Worm (Caenorhabditis elegans): Measurements from ENCODE around the gene mrpl-16.

Gene mrpl-16

ce11 chrIII:4706678-4707077 lies 2.5 kb downstream of the mrpl-16 start, which contains the start of gene T04A8.13:
TSS of gene T04A8.13 (plus strand) at chrIII:4706978.
- TF ChIP-seq ceh-6 (GFP tag; optimal IDR thresholded peaks at IDR 0.05) (no peak), nhr-11 (tag; optimal IDR thresholded peaks at IDR 0.05) (no peak), che-1 (tag; optimal IDR thresholded peaks at IDR 0.05) (no peak), pros-1 (tag; optimal IDR thresholded peaks at IDR 0.05) (no peak), K02D7.2 (tag; optimal IDR thresholded peaks at IDR 0.05) (no peak), hlh-13 (GFP tag; optimal IDR thresholded peaks at IDR 0.05) (no peak), tbx-7 (tag; optimal IDR thresholded peaks at IDR 0.05) (no peak), hlh-30 (tag; optimal IDR thresholded peaks at IDR 0.05; ENCODE audit: insufficient read depth) (no peak), C08G9.2 (tag; optimal IDR thresholded peaks at IDR 0.05) (no peak)

ce11 chrIII:4708909-4709308 lies 4.7 kb downstream of the mrpl-16 start, which contains the start of gene T04A8.18:
TSS of gene T04A8.18 (plus strand) at chrIII:4709209.
- TF ChIP-seq pros-1 (tag; optimal IDR thresholded peaks at IDR 0.05): no peak
- TF ChIP-seq lin-11 (tag; optimal IDR thresholded peaks at IDR 0.05): no peak
- TF ChIP-seq elt-2 (tag; optimal IDR thresholded peaks at IDR 0.05): no peak
- TF ChIP-seq hlh-30 (tag; optimal IDR thresholded peaks at IDR 0.05; ENCODE audit: insufficient read depth): no peak

- no peak for TF ChIP-seq unc-55 (GFP tag; optimal IDR thresholded peaks at IDR 0.05)
- no peak for TF ChIP-seq ahr-1 (tag; optimal IDR thresholded peaks at IDR 0.05)
- TF ChIP-seq sox-4 (tag; optimal IDR thresholded peaks at IDR 0.05): no peak
- TF ChIP-seq C38D4.7 (GFP tag; optimal IDR thresholded peaks at IDR 0.05): no peak
- no peak for TF ChIP-seq unc-86 (tag; optimal IDR thresholded peaks at IDR 0.05)
- no peak for TF ChIP-seq hlh-30 (tag; optimal IDR thresholded peaks at IDR 0.05; ENCODE audit: insufficient read depth)
- no peak for TF ChIP-seq ceh-30 (tag; optimal IDR thresholded peaks at IDR 0.05)
- TF ChIP-seq ceh-9 (tag; optimal IDR thresholded peaks at IDR 0.05): no peak
- TF ChIP-seq gmeb-2 (tag; optimal IDR thresholded peaks at IDR 0.05): no peak
- TF ChIP-seq pqm-1 (tag; optimal IDR thresholded peaks at IDR 0.05): no peak
- TF ChIP-seq lin-11 (tag; optimal IDR thresholded peaks at IDR 0.05): no peak
- no peak for TF ChIP-seq hlh-6 (tag; optimal IDR thresholded peaks at IDR 0.05)
- TF ChIP-seq nhr-232 (tag; optimal IDR thresholded peaks at IDR 0.05): no peak
Measured at ce11 chrIII:4715088-4715487, 10.9 kb downstream of the mrpl-16 start, which contains the start of gene him-18. TSS of gene him-18 (minus strand) at chrIII:4715188.

ce11 chrIII:4720620-4721227 lies 16.5 kb downstream of the mrpl-16 start, which contains the start of gene emb-5:
TSS of gene emb-5 (minus strand) at chrIII:4720670.
- TF ChIP-seq ceh-45 (GFP tag; IDR thresholded peaks at IDR 0.05): no peak
- TF ChIP-seq hlh-30 (tag; optimal IDR thresholded peaks at IDR 0.05; ENCODE audit: insufficient read depth): no peak
- no peak for TF ChIP-seq ceh-14 (tag; optimal IDR thresholded peaks at IDR 0.05)
- no peak for TF ChIP-seq pha-4 (tag; optimal IDR thresholded peaks at IDR 0.05)
- TF ChIP-seq syd-9 (tag; optimal IDR thresholded peaks at IDR 0.05): no peak
- TF ChIP-seq unc-55 (GFP tag; optimal IDR thresholded peaks at IDR 0.05): peak; percentile 21
- TF ChIP-seq npax-4 (tag; optimal IDR thresholded peaks at IDR 0.05): no peak
- TF ChIP-seq ama-1 (optimal IDR thresholded peaks at IDR 0.05): no peak
- TF ChIP-seq K02D7.2 (tag; optimal IDR thresholded peaks at IDR 0.05): no peak
- TF ChIP-seq pag-3 (tag; optimal IDR thresholded peaks at IDR 0.05; ENCODE audit: borderline replicate concordance): no peak
- no peak for TF ChIP-seq T23F11.4 (GFP tag; optimal IDR thresholded peaks at IDR 0.05)
- no peak for TF ChIP-seq sox-4 (tag; optimal IDR thresholded peaks at IDR 0.05)
- TF ChIP-seq mec-3 (tag; optimal IDR thresholded peaks at IDR 0.05; ENCODE audit: borderline replicate concordance): no peak
- no peak for TF ChIP-seq pqm-1 (tag; optimal IDR thresholded peaks at IDR 0.05)
- TF ChIP-seq F13H6.1 (tag; optimal IDR thresholded peaks at IDR 0.05): no peak
- TF ChIP-seq sdc-2 (tag; optimal IDR thresholded peaks at IDR 0.05): no peak
- no peak for TF ChIP-seq gmeb-2 (tag; optimal IDR thresholded peaks at IDR 0.05)
- TF ChIP-seq nhr-232 (tag; optimal IDR thresholded peaks at IDR 0.05): no peak
- TF ChIP-seq ets-4 (tag; optimal IDR thresholded peaks at IDR 0.05): no peak
- no peak for TF ChIP-seq fax-1 (tag; optimal IDR thresholded peaks at IDR 0.05)
- no peak for TF ChIP-seq fkh-10 (GFP tag; optimal IDR thresholded peaks at IDR 0.05)
- no peak for TF ChIP-seq pat-9 (tag; optimal IDR thresholded peaks at IDR 0.05)
- TF ChIP-seq pha-2 (tag; optimal IDR thresholded peaks at IDR 0.05): no peak
- TF ChIP-seq lim-6 (tag; optimal IDR thresholded peaks at IDR 0.05): no peak
- no peak for TF ChIP-seq ceh-48 (tag; optimal IDR thresholded peaks at IDR 0.05)
- TF ChIP-seq ceh-22 (tag; optimal IDR thresholded peaks at IDR 0.05): no peak
- no peak for TF ChIP-seq ceh-24 (tag; optimal IDR thresholded peaks at IDR 0.05)
- peak; percentile 29; the same call in 1 of the 2 replicates for TF ChIP-seq sox-2 (GFP tag; IDR thresholded peaks at IDR 0.05)
- TF ChIP-seq unc-86 (tag; optimal IDR thresholded peaks at IDR 0.05): no peak
- no peak for TF ChIP-seq nfya-1 (tag; optimal IDR thresholded peaks at IDR 0.05)
- TF ChIP-seq C08G9.2 (tag; optimal IDR thresholded peaks at IDR 0.05): no peak
- no peak for TF ChIP-seq ahr-1 (tag; optimal IDR thresholded peaks at IDR 0.05)
- no peak for TF ChIP-seq Y22D7AL.16 (tag; optimal IDR thresholded peaks at IDR 0.05)
- TF ChIP-seq ceh-9 (tag; optimal IDR thresholded peaks at IDR 0.05): no peak
